Worm (Caenorhabditis elegans) whole organism, L4 larva: ENCODE data around the gene cysl-3.

Source experiments
- D1046.2 ChIP-seq: fragments of 200-800 bp; sonication (Bioruptor generic); IDR thresholded peaks from 2 replicates; pipeline ENCODE4 v1.3.6; 2022; ENCODE audit warnings: missing genetic modification characterization, missing compliant biosample characterization
- F44E2.7 ChIP-seq: fragments of 200-800 bp; sonication (Bioruptor generic); IDR thresholded peaks from 2 replicates; pipeline ENCODE4 v2.1.2; 2022; ENCODE audit warnings: missing genetic modification characterization, missing compliant biosample characterization
- R02D3.7 ChIP-seq: fragments of 150-350 bp; sonication (generic microtip); optimal IDR thresholded peaks from 3 replicates; lab custom pipeline; 2014; ENCODE audit warnings: missing biosample characterization, missing genetic modification characterization
- aly-2 ChIP-seq: sonication (generic microtip); optimal IDR thresholded peaks from 2 replicates; lab custom pipeline; 2018; ENCODE audit warnings: missing biosample characterization, missing genetic modification characterization
- ces-1 ChIP-seq: fragments of 150-350 bp; sonication (generic microtip); optimal IDR thresholded peaks from 4 replicates; lab custom pipeline; 2014; ENCODE audit warnings: missing biosample characterization, missing genetic modification reagents, missing genetic modification characterization
- hlh-11 ChIP-seq: fragments of 200-800 bp; sonication (Bioruptor generic); optimal IDR thresholded peaks from 2 replicates; lab custom pipeline; 2018; ENCODE audit warnings: mild to moderate bottlenecking, missing genetic modification characterization, missing compliant biosample characterization
- lin-39 ChIP-seq: fragments of 150-350 bp; optimal IDR thresholded peaks from 2 replicates; lab custom pipeline; 2014; ENCODE audit warnings: missing biosample characterization, missing genetic modification reagents, missing genetic modification characterization
- madf-9 ChIP-seq: fragments of 200-800 bp; sonication (Bioruptor generic); conservative IDR thresholded peaks from 2 replicates; pipeline ENCODE4 v1.3.6; 2022; ENCODE audit warnings: missing genetic modification reagents, missing genetic modification characterization, missing compliant biosample characterization
- mdt-29 ChIP-seq: fragments of 200-800 bp; sonication (Bioruptor generic); IDR thresholded peaks from 2 replicates; pipeline ENCODE4 v1.3.6; 2022; ENCODE audit warnings: missing genetic modification reagents, missing genetic modification characterization, missing compliant biosample characterization
- nhr-42 ChIP-seq: fragments of 200-800 bp; sonication (Bioruptor generic); IDR thresholded peaks from 2 replicates; pipeline ENCODE4 v1.3.6; 2022; ENCODE audit warnings: missing genetic modification characterization, missing compliant biosample characterization
- nhr-76 ChIP-seq: fragments of 150-350 bp; optimal IDR thresholded peaks from 2 replicates; lab custom pipeline; 2014; ENCODE audit warnings: missing biosample characterization, missing genetic modification characterization
- unc-39 ChIP-seq: sonication (generic microtip); optimal IDR thresholded peaks from 2 replicates; lab custom pipeline; 2017; ENCODE audit warnings: missing biosample characterization, missing genetic modification characterization
- unc-62 ChIP-seq, 3 experiments: fragments of 150-350 bp in 1 of 3; sonication (generic microtip); optimal IDR thresholded peaks in 2 of 3; peaks in 1 of 3; 1 replicate in 1 of 3; 2 replicates in 2 of 3; lab custom pipeline; 2014 to 2017; ENCODE audit warnings: missing biosample characterization in 3 of 3, missing genetic modification characterization in 3 of 3, missing genetic modification reagents in 3 of 3, missing genotype in 1 of 3

ce11 chrV:3812291-3812690 is 36.4 kb upstream of the cysl-3 start, which contains the start of gene scl-12:
- TF ChIP-seq unc-62 (GFP tag; optimal IDR thresholded peaks at IDR 0.05 in 1 of 2; lab: Kevin White, UChicago) (no peak), unc-62 (tag; optimal IDR thresholded peaks at IDR 0.05; lab: Kevin White, UChicago) (no peak), hlh-11 (tag; lab: Kevin White, UChicago) (no peak), nhr-42 (GFP tag; lab: Robert Waterston, UW) (no peak), mdt-29 (GFP tag; lab: Robert Waterston, UW) (no peak), unc-39 (tag; lab: Kevin White, UChicago) (no peak), F44E2.7 (GFP tag; lab: Robert Waterston, UW) (no peak), R02D3.7 (tag; lab: Kevin White, UChicago) (no peak), D1046.2 (GFP tag; lab: Robert Waterston, UW) (no peak), madf-9 (GFP tag; lab: Robert Waterston, UW) (no peak), ces-1 (no peak), nhr-76 (tag; lab: Kevin White, UChicago) (no peak), aly-2 (no peak), lin-39 (tag; lab: Kevin White, UChicago) (no peak)
